Fruit fly (Drosophila melanogaster): Measurements from ENCODE around the gene CG5114.
A peak's percentile ranks its signal among the peaks of the same experiment; 100 is the strongest.

Gene CG5114

DNA sequence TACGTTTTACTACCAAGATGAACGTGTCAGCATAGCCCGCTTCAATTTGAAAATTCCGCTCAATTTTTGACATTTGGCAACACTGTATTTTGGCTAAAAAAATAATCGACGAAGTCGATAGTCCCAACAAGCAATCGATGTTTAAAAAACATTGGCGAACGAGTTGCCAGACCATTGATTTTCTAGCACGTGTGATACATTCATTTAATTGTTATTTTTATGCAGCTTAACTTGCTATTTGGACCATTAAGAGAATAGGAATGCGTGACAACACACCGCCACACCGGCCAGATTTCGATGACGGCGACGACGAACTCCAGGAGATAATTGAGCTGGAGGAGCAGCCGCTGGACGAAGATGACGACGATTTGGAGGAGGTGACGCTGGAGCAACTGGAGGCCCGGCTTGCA is at the start of gene CG5114 (continued):
- TF ChIP-seq hb (GFP tag; IDR thresholded peaks at IDR 0.05; ENCODE audit: partially characterized antibody) (peak; percentile 87; the same call in 2 of the 3 replicates), Aef1 (GFP tag; IDR thresholded peaks at IDR 0.05) (no peak), CG11723 (GFP tag; optimal IDR thresholded peaks at IDR 0.05) (no peak), lola (GFP tag; optimal IDR thresholded peaks at IDR 0.05) (no peak), CG33213 (GFP tag; optimal IDR thresholded peaks at IDR 0.05) (peak; percentile 53), CG1647 (GFP tag; optimal IDR thresholded peaks at IDR 0.05) (peak; percentile 22), Dref (GFP tag; IDR thresholded peaks at IDR 0.05) (peak; percentile 98), hbn (GFP tag; IDR thresholded peaks at IDR 0.05; ENCODE audit: partially characterized antibody) (peak; percentile 93), repo (GFP tag; optimal IDR thresholded peaks at IDR 0.05) (peak; percentile 45), CG7928 (GFP tag; optimal IDR thresholded peaks at IDR 0.05) (no peak), CG6791 (GFP tag; IDR thresholded peaks at IDR 0.05; ENCODE audit: partially characterized antibody) (peak; percentile 91), onecut (GFP tag; IDR thresholded peaks at IDR 0.05) (peak; percentile 33), HLH4C (GFP tag; IDR thresholded peaks at IDR 0.05; ENCODE audit: partially characterized antibody) (peak; percentile 77; the same call in 2 of the 3 replicates), Dp (GFP tag; optimal IDR thresholded peaks at IDR 0.05) (peak; percentile 99), Doc3 (GFP tag; IDR thresholded peaks at IDR 0.05; ENCODE audit: partially characterized antibody) (peak; percentile 82), klu (GFP tag; IDR thresholded peaks at IDR 0.05) (no peak), hth (optimal IDR thresholded peaks at IDR 0.05) (no peak), Nf-YC (tag; optimal IDR thresholded peaks at IDR 0.05) (peak; percentile 37), CG15514 (GFP tag; optimal IDR thresholded peaks at IDR 0.05) (peak; percentile 67), kah (GFP tag; optimal IDR thresholded peaks at IDR 0.05) (no peak), Usf (GFP tag; optimal IDR thresholded peaks at IDR 0.05) (no peak), Oli (tag; optimal IDR thresholded peaks at IDR 0.05) (no peak), Mad (GFP tag; optimal IDR thresholded peaks at IDR 0.05) (peak; percentile 43), Optix (GFP tag; IDR thresholded peaks at IDR 0.05) (no peak), lov (optimal IDR thresholded peaks at IDR 0.05) (no peak), lov (GFP tag; IDR thresholded peaks at IDR 0.05) (no peak), CG12769 (tag; optimal IDR thresholded peaks at IDR 0.05) (peak; percentile 65), sd (tag; optimal IDR thresholded peaks at IDR 0.05) (peak; percentile 39), gfzf (GFP tag; optimal IDR thresholded peaks at IDR 0.05) (peak; percentile 31), phol (tag; optimal IDR thresholded peaks at IDR 0.05) (peak; percentile 68), shn (GFP tag; optimal IDR thresholded peaks at IDR 0.05) (peak; percentile 2), MTF-1 (GFP tag; optimal IDR thresholded peaks at IDR 0.05; ENCODE audit: borderline replicate concordance) (no peak), CG11695 (GFP tag; IDR thresholded peaks at IDR 0.05) (no peak; the same call in 2 of the 3 replicates), Gsc (GFP tag; IDR thresholded peaks at IDR 0.05) (no peak), mam (GFP tag; optimal IDR thresholded peaks at IDR 0.05) (peak; percentile 55), bigmax (GFP tag; optimal IDR thresholded peaks at IDR 0.05) (no peak), ash1 (GFP tag; optimal IDR thresholded peaks at IDR 0.05) (no peak), CG4404 (GFP tag; IDR thresholded peaks at IDR 0.05) (no peak), Scr (GFP tag; IDR thresholded peaks at IDR 0.05; ENCODE audit: partially characterized antibody) (peak; percentile 88), CG32532 (GFP tag; IDR thresholded peaks at IDR 0.05) (peak; percentile 6), Bdp1 (GFP tag; optimal IDR thresholded peaks at IDR 0.05) (peak; percentile 16), CG30020 (tag; optimal IDR thresholded peaks at IDR 0.05) (peak; percentile 33), zen2 (GFP tag; IDR thresholded peaks at IDR 0.05; ENCODE audit: partially characterized antibody) (peak; percentile 82), Rx (GFP tag; IDR thresholded peaks at IDR 0.05) (no peak), CG13424 (tag; optimal IDR thresholded peaks at IDR 0.05) (peak; percentile 20), cato (GFP tag; optimal IDR thresholded peaks at IDR 0.05; ENCODE audit: borderline replicate concordance) (no peak), Dbx (GFP tag; IDR thresholded peaks at IDR 0.05) (peak; percentile 47; the same call in 2 of the 3 replicates), PHDP (tag; optimal IDR thresholded peaks at IDR 0.05) (peak; percentile 31), nerfin-1 (tag; optimal IDR thresholded peaks at IDR 0.05) (peak; percentile 25), CG18011 (GFP tag; optimal IDR thresholded peaks at IDR 0.05) (peak; percentile 42)

Data from whole organism, embryonic.